Worm (Caenorhabditis elegans) whole organism, L3 larva: ENCODE measurements around the gene lsm-8.
A peak's percentile ranks its signal among the peaks of the same experiment; 100 is the strongest.

Experiments
- ZK546.5 ChIP-seq: sonication (generic microtip); optimal IDR thresholded peaks from 2 replicates; lab custom pipeline; 2017; ENCODE audit warnings: missing biosample characterization, missing genetic modification characterization
- egl-27 ChIP-seq: sonication (generic microtip); optimal IDR thresholded peaks from 4 replicates; lab custom pipeline; 2017; ENCODE audit warnings: missing biosample characterization, missing genetic modification reagents, missing genetic modification characterization
- fkh-2 ChIP-seq: fragments of 150-350 bp; optimal IDR thresholded peaks from 2 replicates; lab custom pipeline; 2014; ENCODE audit warnings: missing biosample characterization, missing genetic modification reagents, missing genetic modification characterization
- hmg-11 ChIP-seq: sonication (generic microtip); optimal IDR thresholded peaks from 2 replicates; lab custom pipeline; 2016; ENCODE audit warnings: missing genetic modification characterization, missing compliant biosample characterization
- nhr-11 ChIP-seq: fragments of 150-350 bp; optimal IDR thresholded peaks from 2 replicates; lab custom pipeline; 2014; ENCODE audit warnings: missing biosample characterization, missing genetic modification characterization
- nhr-237 ChIP-seq: fragments of 150-350 bp; optimal IDR thresholded peaks from 2 replicates; lab custom pipeline; 2014; ENCODE audit warnings: missing biosample characterization, missing genetic modification characterization
- sea-2 ChIP-seq: fragments of 150-350 bp; sonication (generic microtip); optimal IDR thresholded peaks from 4 replicates; lab custom pipeline; 2014; ENCODE audit warnings: missing biosample characterization, missing genetic modification reagents, missing genetic modification characterization
- unc-39 ChIP-seq: sonication (generic microtip); optimal IDR thresholded peaks from 4 replicates; lab custom pipeline; 2017; ENCODE audit warnings: missing biosample characterization, missing genetic modification characterization
- unc-62 ChIP-seq: fragments of 150-350 bp; sonication (generic microtip); optimal IDR thresholded peaks from 4 replicates; lab custom pipeline; 2014; ENCODE audit warnings: missing biosample characterization, missing genetic modification reagents, missing genetic modification characterization

- TF ChIP-seq sea-2 (GFP tag; lab: Kevin White, UChicago): no peak
- TF ChIP-seq fkh-2 (tag; lab: Kevin White, UChicago): no peak
- TF ChIP-seq nhr-237: no peak
- no peak for TF ChIP-seq ZK546.5 (tag; lab: Kevin White, UChicago)
- no peak for TF ChIP-seq unc-39 (tag; lab: Kevin White, UChicago)
- no peak for TF ChIP-seq egl-27 (tag; lab: Kevin White, UChicago)
- peak; percentile 70 for TF ChIP-seq hmg-11 (tag; lab: Kevin White, UChicago)
- TF ChIP-seq unc-62 (GFP tag; lab: Kevin White, UChicago): no peak
- no peak for TF ChIP-seq nhr-11
Measured at ce11 chrIV:6376473-6377115, 50.3 kb downstream of the lsm-8 start, which contains the start of the genes hrpf-2 and bli-6.
